Worm (Caenorhabditis elegans) whole organism, L2 larva: ENCODE measurements around the gene mcm-3.

Experiments
- C34F6.9 ChIP-seq: fragments of 150-350 bp; optimal IDR thresholded peaks from 2 replicates; lab custom pipeline; 2014; ENCODE audit warnings: missing biosample characterization, missing genetic modification characterization
- ZK546.5 ChIP-seq: sonication (generic microtip); optimal IDR thresholded peaks from 2 replicates; lab custom pipeline; 2017; ENCODE audit warnings: missing biosample characterization, missing genetic modification characterization
- aly-2 ChIP-seq: fragments of 150-350 bp; optimal IDR thresholded peaks from 2 replicates; lab custom pipeline; 2014; ENCODE audit warnings: missing biosample characterization, missing genetic modification characterization
- gmeb-1 ChIP-seq: fragments of 150-350 bp; optimal IDR thresholded peaks from 2 replicates; lab custom pipeline; 2014; ENCODE audit warnings: missing biosample characterization, missing genetic modification characterization
- lin-39 ChIP-seq: fragments of 150-350 bp; optimal IDR thresholded peaks from 2 replicates; lab custom pipeline; 2014; ENCODE audit warnings: missing biosample characterization, missing genetic modification reagents, missing genetic modification characterization
- nhr-25 ChIP-seq: fragments of 150-350 bp; sonication (generic microtip); optimal IDR thresholded peaks from 3 replicates; lab custom pipeline; 2014; ENCODE audit warnings: missing biosample characterization, missing genetic modification characterization
- peb-1 ChIP-seq: fragments of 150-350 bp; optimal IDR thresholded peaks from 2 replicates; lab custom pipeline; 2014; ENCODE audit warnings: missing biosample characterization, missing genetic modification characterization
- snpc-4 ChIP-seq: fragments of 150-350 bp; optimal IDR thresholded peaks from 2 replicates; lab custom pipeline; 2014; ENCODE audit warnings: missing biosample characterization, missing genetic modification characterization
- unc-62 ChIP-seq: fragments of 150-350 bp; optimal IDR thresholded peaks from 2 replicates; lab custom pipeline; 2014; ENCODE audit warnings: missing biosample characterization, missing genetic modification reagents, missing genetic modification characterization

mcm-3 gene

ce11 chrV:15011560-15011959 is 47.8 kb downstream of the mcm-3 start, which contains the start of gene nmr-2:
TSS of gene nmr-2 (minus strand) at chrV:15011660.
- TF ChIP-seq unc-62 (GFP tag; lab: Kevin White, UChicago) (no peak), nhr-25 (tag; lab: Kevin White, UChicago) (no peak), gmeb-1 (tag; lab: Kevin White, UChicago) (no peak), aly-2 (tag; lab: Kevin White, UChicago) (no peak), peb-1 (tag; lab: Kevin White, UChicago) (no peak), lin-39 (tag; lab: Kevin White, UChicago) (no peak), ZK546.5 (no peak), snpc-4 (tag; lab: Kevin White, UChicago) (no peak), C34F6.9 (tag; lab: Kevin White, UChicago) (no peak)
